Fruit fly (Drosophila melanogaster): ENCODE measurements around the gene CG31948.

Gene CG31948

DNA sequence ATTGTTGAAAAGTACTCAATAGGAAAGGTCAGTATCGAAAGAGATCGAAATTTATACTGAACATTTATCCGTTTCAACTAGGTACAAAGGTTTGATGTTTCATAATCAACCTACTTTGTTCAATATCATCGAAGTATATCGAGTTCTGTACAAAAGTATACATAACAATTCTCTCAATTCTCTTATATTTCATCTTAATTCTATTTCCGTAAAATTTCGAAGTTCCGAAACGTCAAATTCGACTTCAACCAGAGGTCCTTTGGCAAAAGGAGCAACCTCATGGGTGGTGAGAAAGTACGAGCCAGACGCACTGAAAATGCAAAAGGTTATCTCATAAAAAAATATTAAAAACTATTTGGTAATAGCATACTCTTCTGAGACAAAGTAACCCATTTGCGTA lies at the start of gene CG31948:
CG31948 (minus strand) TSS at position 101 of the 400 bp plus-strand sequence.
- TF ChIP-seq CG8478 (optimal IDR thresholded peaks at IDR 0.05) (no peak), CTCF (optimal IDR thresholded peaks at IDR 0.05) (no peak)

- no peak for TF ChIP-seq CTCF (optimal IDR thresholded peaks at IDR 0.05)
- no peak for TF ChIP-seq CG8478 (optimal IDR thresholded peaks at IDR 0.05)
These were observed 45.9 kb upstream of the CG31948 start for dm6 chr2L:2462306-2462844.

dm6 chr2L:2461322-2461999 lies 44.9 kb upstream of the CG31948 start:
- TF ChIP-seq CG8478 (optimal IDR thresholded peaks at IDR 0.05): no peak
- TF ChIP-seq CTCF (optimal IDR thresholded peaks at IDR 0.05): no peak

DNA sequence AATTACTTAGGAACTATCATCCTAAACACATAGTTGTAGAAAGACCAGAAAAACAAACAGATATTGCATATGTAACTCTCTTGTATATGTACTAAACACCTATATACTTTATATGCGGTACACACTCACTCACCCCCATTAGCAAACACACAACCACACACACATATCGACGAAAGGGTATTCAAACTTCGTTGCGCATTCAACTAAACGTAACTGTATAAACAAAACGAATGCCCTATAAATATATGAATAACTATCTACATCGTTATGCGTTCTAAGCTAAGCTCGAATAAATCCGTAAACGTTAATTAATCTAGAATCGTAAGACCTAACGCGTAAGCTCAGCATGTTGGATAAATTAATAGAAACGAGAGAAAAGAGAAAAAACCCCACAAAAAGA lies 42.7 kb upstream of the CG31948 start:
- TF ChIP-seq CTCF (optimal IDR thresholded peaks at IDR 0.05): no peak
- no peak for TF ChIP-seq CG8478 (optimal IDR thresholded peaks at IDR 0.05)

DNA sequence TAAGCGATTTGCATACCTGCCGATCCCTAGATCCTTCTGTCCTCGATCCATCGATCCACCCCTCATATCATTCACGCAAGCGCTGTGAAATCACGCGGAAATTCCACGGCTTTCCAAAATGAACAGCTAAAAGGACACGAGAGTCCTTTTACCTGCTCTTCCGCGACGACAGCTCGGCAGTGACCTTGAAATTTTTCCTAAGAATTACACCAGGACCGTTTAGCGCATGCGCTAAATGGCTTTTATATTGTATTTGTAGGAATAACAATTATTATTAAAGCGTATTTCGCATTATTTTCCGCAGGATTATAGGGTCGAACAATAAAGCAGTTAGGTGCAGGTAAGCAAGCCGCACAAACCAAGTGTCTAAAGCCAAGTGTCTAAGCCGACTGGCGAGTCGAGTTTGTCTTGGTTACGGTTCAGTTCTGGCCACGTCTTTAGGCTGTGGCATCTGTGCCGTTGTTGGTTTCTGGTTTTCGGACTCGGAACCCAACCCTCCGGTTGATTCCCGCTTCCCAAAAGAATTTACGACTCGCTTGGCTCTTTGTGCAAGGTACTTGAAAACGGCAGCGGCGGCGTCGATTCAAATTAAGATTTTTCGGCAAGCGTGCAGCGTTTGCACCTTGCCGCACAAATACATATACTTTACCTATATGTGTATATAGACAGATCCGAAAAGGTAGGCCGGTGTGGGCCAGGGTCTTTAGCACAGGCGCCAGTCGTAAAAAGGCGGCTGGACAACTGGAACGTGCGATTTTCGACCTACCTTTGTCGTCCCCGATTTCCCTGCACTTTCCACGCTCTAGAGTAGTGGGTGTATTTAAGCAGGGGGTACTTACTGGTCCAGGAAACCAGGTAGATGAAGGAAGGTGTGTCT lies 40.2 kb upstream of the CG31948 start:
- TF ChIP-seq CG8478 (optimal IDR thresholded peaks at IDR 0.05) (no peak), CTCF (optimal IDR thresholded peaks at IDR 0.05) (no peak)

- TF ChIP-seq CG8478 (optimal IDR thresholded peaks at IDR 0.05) (no peak), CTCF (optimal IDR thresholded peaks at IDR 0.05) (no peak)
These were observed 38.1 kb upstream of the CG31948 start for dm6 chr2L:2454644-2455043.

dm6 chr2L:2453818-2454217 lies 37.3 kb upstream of the CG31948 start:
- no peak for TF ChIP-seq CTCF (optimal IDR thresholded peaks at IDR 0.05)
- no peak for TF ChIP-seq CG8478 (optimal IDR thresholded peaks at IDR 0.05)

DNA sequence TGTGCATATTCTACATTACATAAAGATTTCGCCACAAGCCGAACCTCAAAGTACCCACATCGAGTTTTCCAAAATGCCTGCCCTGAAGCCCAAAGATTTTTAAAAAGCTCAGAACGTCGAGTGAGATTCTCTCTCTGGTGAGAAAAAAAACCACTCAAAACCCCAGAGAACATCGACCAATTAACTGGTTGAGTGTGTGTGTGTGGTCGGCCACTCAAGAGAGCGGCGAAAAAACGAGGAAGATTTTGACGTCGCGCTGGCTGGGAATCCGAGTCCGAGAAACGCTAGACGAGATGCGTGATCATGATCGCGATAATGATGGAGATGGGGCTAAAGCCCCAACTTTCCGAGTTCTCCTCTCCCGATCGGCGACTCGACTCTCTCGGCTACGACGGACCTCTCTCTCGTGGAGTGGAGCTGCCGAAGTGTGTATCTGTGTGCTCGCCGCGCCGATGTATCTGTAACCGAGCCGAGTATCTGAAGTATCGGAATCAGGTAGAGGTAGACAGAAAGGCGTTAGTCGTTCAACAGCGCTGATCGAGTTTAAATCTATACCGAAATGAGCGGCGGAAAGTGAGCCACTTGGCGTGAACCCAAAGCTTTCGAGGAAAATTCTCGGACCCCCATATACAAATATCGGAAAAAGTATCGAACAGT lies 34.3 kb upstream of the CG31948 start:
- TF ChIP-seq CTCF (optimal IDR thresholded peaks at IDR 0.05) (no peak), CG8478 (optimal IDR thresholded peaks at IDR 0.05) (no peak)

DNA sequence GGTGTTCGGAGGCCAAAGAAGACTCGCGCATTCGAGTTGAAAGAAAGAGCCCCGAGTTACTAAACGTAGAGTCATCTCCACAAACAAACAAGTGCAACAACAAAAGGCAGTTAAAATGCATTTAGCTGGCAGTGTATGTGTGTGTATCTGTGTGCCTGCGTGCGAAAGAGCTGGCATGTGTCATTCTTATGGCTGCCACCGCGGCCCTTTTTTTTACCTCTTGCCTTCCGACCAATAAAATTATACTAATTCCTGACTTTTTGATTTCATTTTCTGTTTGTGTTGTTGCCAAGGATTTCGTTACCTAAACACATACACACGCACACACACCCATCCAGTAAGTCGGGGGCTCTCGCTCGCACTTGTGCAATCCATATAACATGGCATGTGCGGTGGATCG lies 33.1 kb upstream of the CG31948 start:
- TF ChIP-seq CTCF (optimal IDR thresholded peaks at IDR 0.05) (no peak), CG8478 (optimal IDR thresholded peaks at IDR 0.05) (no peak)

- TF ChIP-seq CTCF (optimal IDR thresholded peaks at IDR 0.05) (no peak), CG8478 (optimal IDR thresholded peaks at IDR 0.05) (no peak)
These were observed 32.0 kb upstream of the CG31948 start for dm6 chr2L:2448514-2448913.

DNA sequence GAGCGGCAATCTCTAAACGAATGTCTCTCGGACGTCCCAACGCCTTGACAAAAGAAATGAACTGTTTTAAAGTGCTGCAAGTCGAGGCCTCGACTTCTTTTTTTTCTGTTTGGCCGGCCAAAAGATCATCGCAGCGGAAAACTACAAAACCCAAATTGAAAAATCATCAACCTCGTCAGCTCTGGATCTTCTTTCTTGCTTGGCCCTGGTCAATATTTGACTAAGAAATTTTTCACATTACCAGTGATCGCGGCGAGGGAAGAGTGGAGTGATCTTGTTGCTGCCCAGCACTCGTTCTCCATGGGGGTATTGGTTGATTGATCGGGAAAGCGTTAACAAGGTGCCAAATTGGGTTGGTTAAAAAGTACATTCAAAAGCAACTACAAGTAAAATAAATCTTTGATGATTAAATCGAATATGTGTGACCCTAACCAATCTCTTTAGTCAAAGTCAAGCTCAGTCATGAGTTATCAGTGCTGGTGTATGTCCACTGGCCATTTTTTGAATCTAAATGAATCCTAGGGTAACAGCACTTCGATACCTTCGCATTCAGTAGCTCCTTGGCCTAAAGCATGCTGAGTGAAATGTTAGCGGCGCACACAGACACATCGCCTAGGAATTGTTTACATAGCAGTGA lies 22.2 kb upstream of the CG31948 start:
- TF ChIP-seq CG8478 (optimal IDR thresholded peaks at IDR 0.05): no peak
- no peak for TF ChIP-seq CTCF (optimal IDR thresholded peaks at IDR 0.05)

dm6 chr2L:2436258-2436657 lies 19.7 kb upstream of the CG31948 start:
- TF ChIP-seq CTCF (optimal IDR thresholded peaks at IDR 0.05) (no peak), CG8478 (optimal IDR thresholded peaks at IDR 0.05) (no peak)

DNA sequence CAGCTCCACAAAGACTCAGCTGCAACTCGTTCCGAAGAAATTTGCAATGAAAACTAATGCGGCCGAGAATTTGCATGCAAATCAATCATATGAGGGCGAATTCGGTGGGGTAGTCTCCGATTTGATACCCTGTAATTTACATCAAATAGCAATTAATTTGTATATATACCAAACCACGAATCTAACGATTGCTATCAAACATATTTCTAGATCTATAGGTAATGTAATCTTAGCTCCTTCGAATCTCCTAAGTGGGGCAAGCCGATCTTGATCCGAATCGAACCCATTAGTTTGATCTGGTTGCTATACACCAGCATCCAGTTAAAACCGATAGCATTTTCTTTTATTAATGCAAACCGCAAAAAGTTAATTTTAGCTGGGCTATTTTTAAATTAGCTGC lies 17.7 kb upstream of the CG31948 start:
- TF ChIP-seq CTCF (optimal IDR thresholded peaks at IDR 0.05) (no peak), CG8478 (optimal IDR thresholded peaks at IDR 0.05) (no peak)

DNA sequence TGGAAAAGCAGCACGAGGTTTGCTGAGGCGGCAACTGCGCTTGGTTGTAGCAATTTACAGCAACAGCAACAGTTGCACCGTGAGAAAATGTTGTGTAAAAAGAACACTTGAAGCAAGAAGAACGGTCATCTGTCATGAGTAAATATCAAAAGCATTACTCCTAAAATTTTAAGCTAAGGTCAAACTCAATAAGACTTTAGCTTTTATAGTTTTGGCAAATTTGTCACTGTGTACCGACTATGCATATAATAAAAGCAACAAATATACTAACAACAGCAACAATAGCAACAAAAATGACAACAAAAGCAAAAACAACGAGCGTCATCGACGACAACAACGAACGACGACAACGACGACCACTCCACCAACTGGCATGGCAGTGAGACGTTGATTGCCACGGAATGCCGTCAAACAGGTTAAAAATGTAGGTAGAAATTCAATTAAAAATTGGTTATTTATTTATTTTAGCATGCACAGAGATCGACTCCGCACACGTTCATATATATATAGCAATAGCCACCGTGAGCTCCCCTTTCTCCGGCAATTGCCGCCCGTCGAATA lies 17.1 kb upstream of the CG31948 start:
- TF ChIP-seq CTCF (optimal IDR thresholded peaks at IDR 0.05) (no peak), CG8478 (optimal IDR thresholded peaks at IDR 0.05) (no peak)
